Worm (Caenorhabditis elegans) whole organism, L3 larva: Measurements from ENCODE around the gene R52.5.

Source experiments
- ZK546.5 ChIP-seq: sonication (generic microtip); optimal IDR thresholded peaks from 2 replicates; lab custom pipeline; 2017; ENCODE audit warnings: missing biosample characterization, missing genetic modification characterization
- ama-1 ChIP-seq: fragments of 150-350 bp; optimal IDR thresholded peaks from 2 replicates; lab custom pipeline; 2018
- ceh-28 ChIP-seq: fragments of 150-350 bp; optimal IDR thresholded peaks from 2 replicates; lab custom pipeline; 2014; ENCODE audit warnings: missing biosample characterization, missing genetic modification reagents, missing genetic modification characterization
- ceh-9 ChIP-seq: sonication (generic microtip); optimal IDR thresholded peaks from 2 replicates; lab custom pipeline; 2018; ENCODE audit warnings: missing biosample characterization, missing genetic modification characterization
- daf-12 ChIP-seq: fragments of 150-350 bp; optimal IDR thresholded peaks from 2 replicates; lab custom pipeline; 2014; ENCODE audit warnings: missing biosample characterization, missing genetic modification reagents, missing genetic modification characterization
- egl-27 ChIP-seq: sonication (generic microtip); optimal IDR thresholded peaks from 4 replicates; lab custom pipeline; 2017; ENCODE audit warnings: missing biosample characterization, missing genetic modification reagents, missing genetic modification characterization
- egl-5 ChIP-seq: fragments of 150-350 bp; optimal IDR thresholded peaks from 2 replicates; lab custom pipeline; 2017; ENCODE audit warnings: missing biosample characterization, missing genetic modification reagents, missing genetic modification characterization, inconsistent platforms
- elt-1 ChIP-seq: fragments of 150-350 bp; optimal IDR thresholded peaks from 2 replicates; lab custom pipeline; 2014; ENCODE audit warnings: missing biosample characterization, missing genetic modification characterization
- elt-2 ChIP-seq: sonication (generic microtip); optimal IDR thresholded peaks from 2 replicates; lab custom pipeline; 2016; ENCODE audit warnings: missing genetic modification reagents, mild to moderate bottlenecking, missing genetic modification characterization, missing compliant biosample characterization
- elt-3 ChIP-seq, 3 experiments: fragments of 150-350 bp in 1 of 3; sonication (generic microtip) in 2 of 3; optimal IDR thresholded peaks; 2 replicates in 2 of 3; 4 replicates in 1 of 3; lab custom pipeline; 2014 to 2017; ENCODE audit warnings: missing biosample characterization in 3 of 3, missing genetic modification characterization in 3 of 3
- eor-1 ChIP-seq, 2 experiments: fragments of 150-350 bp; optimal IDR thresholded peaks; 2 replicates each; lab custom pipeline; 2014 to 2018; ENCODE audit warnings: missing biosample characterization in 2 of 2, missing genetic modification characterization in 2 of 2
- fkh-10 ChIP-seq: sonication (generic microtip); optimal IDR thresholded peaks from 2 replicates; lab custom pipeline; 2017; ENCODE audit warnings: missing biosample characterization, missing genetic modification reagents, missing genetic modification characterization
- fos-1 ChIP-seq: fragments of 150-350 bp; optimal IDR thresholded peaks from 2 replicates; lab custom pipeline; 2014; ENCODE audit warnings: missing biosample characterization, missing genetic modification characterization
- hmg-11 ChIP-seq: sonication (generic microtip); optimal IDR thresholded peaks from 2 replicates; lab custom pipeline; 2016; ENCODE audit warnings: missing genetic modification characterization, missing compliant biosample characterization
- lin-15B ChIP-seq: fragments of 150-350 bp; optimal IDR thresholded peaks from 2 replicates; lab custom pipeline; 2014; ENCODE audit warnings: missing biosample characterization, missing genetic modification characterization
- lin-39 ChIP-seq: fragments of 150-350 bp; optimal IDR thresholded peaks from 2 replicates; lab custom pipeline; 2018; ENCODE audit warnings: missing biosample characterization, missing genetic modification reagents, missing genetic modification characterization
- lsy-12 ChIP-seq: sonication (generic microtip); optimal IDR thresholded peaks from 2 replicates; lab custom pipeline; 2016; ENCODE audit warnings: mild to moderate bottlenecking, missing genetic modification characterization, missing compliant biosample characterization
- nhr-12 ChIP-seq: fragments of 150-350 bp; optimal IDR thresholded peaks from 2 replicates; lab custom pipeline; 2014; ENCODE audit warnings: missing biosample characterization, missing genetic modification characterization
- nhr-23 ChIP-seq: fragments of 150-350 bp; optimal IDR thresholded peaks from 2 replicates; lab custom pipeline; 2014; ENCODE audit warnings: missing biosample characterization, missing genetic modification reagents, missing genetic modification characterization
- nhr-237 ChIP-seq: fragments of 150-350 bp; optimal IDR thresholded peaks from 2 replicates; lab custom pipeline; 2014; ENCODE audit warnings: missing biosample characterization, missing genetic modification characterization
- nhr-43 ChIP-seq: sonication (generic microtip); optimal IDR thresholded peaks from 2 replicates; lab custom pipeline; 2016; ENCODE audit warnings: mild to moderate bottlenecking, missing genetic modification characterization, missing compliant biosample characterization; ENCODE audit not compliant: poor library complexity, severe bottlenecking
- nhr-67 ChIP-seq: fragments of 150-350 bp; optimal IDR thresholded peaks from 2 replicates; lab custom pipeline; 2014; ENCODE audit warnings: missing biosample characterization, missing genetic modification characterization
- nhr-76 ChIP-seq: fragments of 150-350 bp; sonication (generic microtip); optimal IDR thresholded peaks from 5 replicates; lab custom pipeline; 2014; ENCODE audit warnings: missing biosample characterization, missing genetic modification characterization
- pha-4 ChIP-seq: fragments of 150-350 bp; optimal IDR thresholded peaks from 2 replicates; lab custom pipeline; 2014; ENCODE audit warnings: missing biosample characterization, missing genetic modification reagents, missing genetic modification characterization
- pqm-1 ChIP-seq: fragments of 150-350 bp; optimal IDR thresholded peaks from 2 replicates; lab custom pipeline; 2017; ENCODE audit warnings: missing biosample characterization, missing genetic modification characterization, inconsistent platforms
- sea-2 ChIP-seq: fragments of 150-350 bp; sonication (generic microtip); optimal IDR thresholded peaks from 4 replicates; lab custom pipeline; 2014; ENCODE audit warnings: missing biosample characterization, missing genetic modification reagents, missing genetic modification characterization
- skn-1 ChIP-seq: fragments of 150-350 bp; optimal IDR thresholded peaks from 2 replicates; lab custom pipeline; 2014; ENCODE audit warnings: missing biosample characterization, missing genetic modification characterization
- snpc-4 ChIP-seq: fragments of 150-350 bp; optimal IDR thresholded peaks from 2 replicates; lab custom pipeline; 2014; ENCODE audit warnings: missing biosample characterization, missing genetic modification characterization
- unc-39 ChIP-seq: sonication (generic microtip); optimal IDR thresholded peaks from 4 replicates; lab custom pipeline; 2017; ENCODE audit warnings: missing biosample characterization, missing genetic modification characterization
- unc-62 ChIP-seq: fragments of 150-350 bp; sonication (generic microtip); optimal IDR thresholded peaks from 4 replicates; lab custom pipeline; 2014; ENCODE audit warnings: missing biosample characterization, missing genetic modification reagents, missing genetic modification characterization
- zag-1 ChIP-seq: fragments of 150-350 bp; optimal IDR thresholded peaks from 2 replicates; lab custom pipeline; 2014; ENCODE audit warnings: missing biosample characterization, missing genetic modification characterization
- ztf-11 ChIP-seq: fragments of 150-350 bp; optimal IDR thresholded peaks from 2 replicates; lab custom pipeline; 2014; ENCODE audit warnings: missing biosample characterization, missing genetic modification characterization

The R52.5 gene

ce11 chrII:2135604-2136003 lies 25.8 kb upstream of the R52.5 start, which contains the start of gene hpo-7:
Gene hpo-7, minus strand, starts transcription at chrII:2135704.
- TF ChIP-seq nhr-43 (tag; lab: Kevin White, UChicago) (no peak), eor-1 (tag; optimal IDR thresholded peaks at IDR 0.05; lab: Kevin White, UChicago) (no peak), lsy-12 (tag; lab: Kevin White, UChicago) (no peak), snpc-4 (no peak)

ce11 chrII:2130770-2131169 lies 20.9 kb upstream of the R52.5 start, which contains the start of gene sdz-28:
Gene sdz-28, plus strand, starts transcription at chrII:2131070.
- TF ChIP-seq unc-62 (GFP tag; lab: Kevin White, UChicago): no peak
- TF ChIP-seq ceh-28 (tag; lab: Kevin White, UChicago): no peak
- no peak for TF ChIP-seq elt-3 (tag; optimal IDR thresholded peaks at IDR 0.05; lab: Kevin White, UChicago)
- no peak for TF ChIP-seq sea-2 (GFP tag; lab: Kevin White, UChicago)
- TF ChIP-seq lsy-12 (tag; lab: Kevin White, UChicago): no peak
- TF ChIP-seq nhr-67 (tag; lab: Kevin White, UChicago): no peak
- TF ChIP-seq nhr-23 (tag; lab: Kevin White, UChicago): no peak
- TF ChIP-seq ZK546.5: no peak
- no peak for TF ChIP-seq elt-2
- no peak for TF ChIP-seq daf-12 (tag; lab: Kevin White, UChicago)
- TF ChIP-seq ztf-11: no peak
- TF ChIP-seq unc-39 (tag; lab: Kevin White, UChicago): no peak

- TF ChIP-seq ama-1 (no peak), ceh-9 (tag; lab: Kevin White, UChicago) (no peak), elt-2 (peak; percentile 55), nhr-12 (no peak), elt-1 (tag; lab: Kevin White, UChicago) (no peak), pqm-1 (tag; lab: Kevin White, UChicago) (no peak), unc-62 (GFP tag; lab: Kevin White, UChicago) (no peak), fos-1 (tag; lab: Kevin White, UChicago) (no peak)
Measured at ce11 chrII:2122762-2123161, 12.9 kb upstream of the R52.5 start.

ce11 chrII:2122091-2122490 lies 12.2 kb upstream of the R52.5 start, which contains the start of gene math-37:
Gene math-37, minus strand, starts transcription at chrII:2122191.
- no peak for TF ChIP-seq skn-1 (tag; lab: Kevin White, UChicago)
- TF ChIP-seq elt-2: peak; percentile 55
- peak; percentile 18 for TF ChIP-seq pqm-1 (tag; lab: Kevin White, UChicago)

ce11 chrII:2116794-2117193 lies 7.0 kb upstream of the R52.5 start, which contains the start of gene srh-195:
Gene srh-195, minus strand, starts transcription at chrII:2116894.
- TF ChIP-seq nhr-76 (tag; lab: Kevin White, UChicago): no peak
- no peak for TF ChIP-seq nhr-43 (tag; lab: Kevin White, UChicago)
- no peak for TF ChIP-seq eor-1 (tag; optimal IDR thresholded peaks at IDR 0.05; lab: Kevin White, UChicago)
- TF ChIP-seq egl-27 (tag; lab: Kevin White, UChicago): no peak

ce11 chrII:2114488-2114887 lies 4.6 kb upstream of the R52.5 start:
- TF ChIP-seq ZK546.5 (no peak), ceh-28 (tag; lab: Kevin White, UChicago) (no peak), pha-4 (tag; lab: Kevin White, UChicago) (no peak), nhr-237 (no peak), lin-15B (tag; lab: Kevin White, UChicago) (no peak), fkh-10 (GFP tag; lab: Kevin White, UChicago) (no peak), unc-62 (GFP tag; lab: Kevin White, UChicago) (no peak), zag-1 (no peak), hmg-11 (no peak), nhr-43 (tag; lab: Kevin White, UChicago) (no peak), lin-39 (tag; lab: Kevin White, UChicago) (no peak), egl-5 (tag; lab: Kevin White, UChicago) (no peak)
